Fruit fly (Drosophila melanogaster): ENCODE measurements around the gene CG33523.

dm6 chr3L:5940431-5940830 is 16.8 kb downstream of the CG33523 start:
- no peak for TF ChIP-seq CG7101 (tag; optimal IDR thresholded peaks at IDR 0.05)
- no peak for TF ChIP-seq CG12768 (GFP tag; optimal IDR thresholded peaks at IDR 0.05)
- TF ChIP-seq CG11617 (GFP tag; optimal IDR thresholded peaks at IDR 0.05): no peak
- TF ChIP-seq Mnt (GFP tag; optimal IDR thresholded peaks at IDR 0.05): no peak
- TF ChIP-seq CG7045 (GFP tag; optimal IDR thresholded peaks at IDR 0.05): no peak
- no peak for TF ChIP-seq tj (GFP tag; optimal IDR thresholded peaks at IDR 0.05)
